Worm (Caenorhabditis elegans) whole organism, late embryonic: ENCODE measurements around the gene F32D8.1.

Source experiments
- C08G9.2 ChIP-seq: sonication (generic microtip); optimal IDR thresholded peaks from 2 replicates; lab custom pipeline; 2016; ENCODE audit warnings: mild to moderate bottlenecking, missing genetic modification characterization, moderate library complexity, missing compliant biosample characterization
- F13H6.1 ChIP-seq: sonication (generic microtip); optimal IDR thresholded peaks from 2 replicates; lab custom pipeline; 2016; ENCODE audit warnings: missing genetic modification characterization, missing compliant biosample characterization
- ama-1 ChIP-seq: fragments of 150-350 bp; optimal IDR thresholded peaks from 2 replicates; lab custom pipeline; 2014
- ceh-18 ChIP-seq: sonication (generic microtip); optimal IDR thresholded peaks from 2 replicates; lab custom pipeline; 2016; ENCODE audit warnings: missing genetic modification characterization, missing compliant biosample characterization
- ceh-9 ChIP-seq: sonication (generic microtip); optimal IDR thresholded peaks from 2 replicates; lab custom pipeline; 2016; ENCODE audit warnings: mild to moderate bottlenecking, missing genetic modification characterization, inconsistent platforms, missing compliant biosample characterization
- elt-4 ChIP-seq: sonication (generic microtip); optimal IDR thresholded peaks from 2 replicates; lab custom pipeline; 2016; ENCODE audit warnings: missing genetic modification characterization, missing compliant biosample characterization
- hlh-6 ChIP-seq: sonication (generic microtip); optimal IDR thresholded peaks from 2 replicates; lab custom pipeline; 2016; ENCODE audit warnings: missing genotype, missing genetic modification characterization, missing compliant biosample characterization
- mec-3 ChIP-seq: sonication (generic microtip); optimal IDR thresholded peaks from 2 replicates; lab custom pipeline; 2016; ENCODE audit warnings: borderline replicate concordance, missing genetic modification characterization, missing compliant biosample characterization
- nfya-1 ChIP-seq: sonication (generic microtip); optimal IDR thresholded peaks from 2 replicates; lab custom pipeline; 2017; ENCODE audit warnings: missing genetic modification characterization, mild to moderate bottlenecking, missing compliant biosample characterization, antibody characterized with exemption, moderate library complexity
- nhr-11 ChIP-seq: fragments of 150-350 bp; optimal IDR thresholded peaks from 2 replicates; lab custom pipeline; 2014; ENCODE audit warnings: missing biosample characterization, missing genetic modification characterization
- nhr-232 ChIP-seq: sonication (generic microtip); optimal IDR thresholded peaks from 2 replicates; lab custom pipeline; 2016; ENCODE audit warnings: missing genetic modification characterization, missing compliant biosample characterization
- ref-2 ChIP-seq: sonication (generic microtip); optimal IDR thresholded peaks from 2 replicates; lab custom pipeline; 2016; ENCODE audit warnings: missing genetic modification characterization, missing compliant biosample characterization
- sox-2 ChIP-seq: fragments of 200-800 bp; sonication (Bioruptor generic); IDR thresholded peaks from 2 replicates; pipeline ENCODE4 v1.3.6; 2022; ENCODE audit warnings: missing genetic modification reagents, missing genetic modification characterization, missing compliant biosample characterization

DNA sequence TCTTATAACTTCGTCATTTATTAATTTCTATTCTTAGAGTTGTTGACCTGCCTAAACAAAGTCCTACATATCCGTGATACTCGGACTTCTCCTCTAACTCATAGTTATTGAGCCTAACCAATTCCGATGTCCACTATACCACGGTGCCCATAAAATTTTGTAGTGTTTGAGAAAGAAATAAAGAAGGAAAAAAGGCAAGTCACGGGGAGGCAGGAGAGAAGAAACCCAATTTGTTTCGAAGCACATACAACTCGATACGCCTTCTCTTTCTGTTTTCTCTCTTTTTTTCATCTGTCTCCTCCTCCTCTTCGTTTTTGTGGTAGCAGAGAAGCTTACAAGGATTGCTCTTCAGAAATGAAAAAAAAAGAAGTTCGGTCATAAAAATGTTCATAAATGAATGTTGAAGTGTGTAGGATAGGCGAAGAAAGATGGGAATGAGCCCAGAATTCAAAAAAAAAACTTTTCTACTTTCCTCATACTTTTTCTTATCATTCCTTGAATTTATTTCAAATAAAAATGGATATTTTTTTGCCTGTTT is 45.9 kb upstream of the F32D8.1 start:
- TF ChIP-seq sox-2 (no peak), nhr-11 (tag; lab: Kevin White, UChicago) (no peak), ceh-18 (no peak), C08G9.2 (no peak), F13H6.1 (tag; lab: Kevin White, UChicago) (no peak), hlh-6 (tag; lab: Kevin White, UChicago) (no peak), mec-3 (tag; lab: Kevin White, UChicago) (no peak), elt-4 (no peak), ceh-9 (no peak), nhr-232 (no peak), ref-2 (tag; lab: Kevin White, UChicago) (no peak), ama-1 (lab: Kevin White, UChicago) (no peak), nfya-1 (tag; lab: Kevin White, UChicago) (no peak)
